Fruit fly (Drosophila melanogaster): Measurements from ENCODE around the gene Adk2.
A peak's percentile ranks its signal among the peaks of the same experiment; 100 is the strongest.

DNA sequence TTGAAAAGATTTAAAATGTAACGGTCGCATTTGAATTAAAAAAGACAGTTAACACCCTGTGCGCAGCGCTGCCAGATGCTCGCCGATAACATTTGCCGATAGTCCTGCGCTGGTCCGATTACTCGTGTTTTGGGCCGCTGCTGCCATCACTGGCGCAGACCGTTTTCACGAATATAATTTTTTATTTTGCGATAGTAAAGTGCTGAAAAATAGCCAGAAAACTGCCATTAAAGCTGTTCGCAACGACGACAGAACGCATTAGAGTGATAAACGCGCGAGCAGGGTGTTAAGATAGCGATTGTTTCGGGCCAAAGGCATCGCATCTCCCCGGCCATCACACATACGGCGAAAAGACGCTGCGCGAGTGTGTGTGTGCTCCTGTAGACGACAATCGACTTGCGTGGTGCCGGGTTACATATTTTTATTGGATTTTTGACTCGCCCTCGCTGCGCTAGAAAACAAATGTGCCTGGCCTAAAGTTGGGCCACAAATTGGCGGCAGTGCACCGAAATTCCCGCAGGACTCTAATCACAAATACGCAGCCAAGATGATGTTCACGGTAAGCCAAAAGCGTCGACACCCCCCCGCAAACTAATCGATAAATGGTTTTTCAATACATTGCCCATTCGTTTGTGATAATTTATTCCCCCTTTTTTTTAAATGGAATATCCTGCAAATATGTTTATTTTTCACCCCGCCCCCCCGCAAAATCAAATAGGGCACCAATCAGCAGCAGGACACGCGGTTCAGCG is 14.4 kb upstream of the Adk2 start, which contains the start of gene Srrm1:
- TF ChIP-seq amos (GFP tag; IDR thresholded peaks at IDR 0.05; ENCODE audit: partially characterized antibody) (peak; percentile 97), phol (tag; optimal IDR thresholded peaks at IDR 0.05) (peak; percentile 56)
